Worm (Caenorhabditis elegans) whole organism, mixed stage, embryonic: ENCODE measurements around the gene lact-7.
A peak's percentile ranks its signal among the peaks of the same experiment; 100 is the strongest.

Experiments used
- M03D4.4 ChIP-seq: sonication (generic microtip); optimal IDR thresholded peaks from 2 replicates; lab custom pipeline; 2017; ENCODE audit warnings: mild to moderate bottlenecking, missing genetic modification characterization, missing compliant biosample characterization
- blmp-1 ChIP-seq: fragments of 150-350 bp; optimal IDR thresholded peaks from 2 replicates; lab custom pipeline; 2014; ENCODE audit warnings: missing biosample characterization, missing genetic modification characterization
- ceh-39 ChIP-seq: fragments of 150-350 bp; optimal IDR thresholded peaks from 2 replicates; lab custom pipeline; 2014; ENCODE audit warnings: missing biosample characterization, missing genetic modification characterization
- ceh-43 ChIP-seq: fragments of 200-800 bp; sonication (Bioruptor generic); optimal IDR thresholded peaks from 2 replicates; lab custom pipeline; 2018; ENCODE audit warnings: mild to moderate bottlenecking, missing genetic modification characterization, moderate library complexity, missing compliant biosample characterization
- ceh-83 ChIP-seq: fragments of 200-800 bp; sonication (Bioruptor generic); optimal IDR thresholded peaks from 2 replicates; lab custom pipeline; 2018; ENCODE audit warnings: mild to moderate bottlenecking, missing genetic modification characterization, missing compliant biosample characterization
- ces-1 ChIP-seq: fragments of 150-350 bp; optimal IDR thresholded peaks from 2 replicates; lab custom pipeline; 2014; ENCODE audit warnings: missing biosample characterization, missing genetic modification reagents, missing genetic modification characterization
- cnd-1 ChIP-seq: fragments of 200-800 bp; sonication (Bioruptor generic); optimal IDR thresholded peaks from 2 replicates; lab custom pipeline; 2018; ENCODE audit warnings: mild to moderate bottlenecking, missing genetic modification characterization, missing compliant biosample characterization
- drap-1 ChIP-seq: fragments of 200-800 bp; sonication (Bioruptor generic); optimal IDR thresholded peaks from 3 replicates; lab custom pipeline; 2018; ENCODE audit warnings: mild to moderate bottlenecking, missing genetic modification characterization, missing compliant biosample characterization
- elt-1 ChIP-seq: sonication (generic microtip); optimal IDR thresholded peaks from 2 replicates; lab custom pipeline; 2017; ENCODE audit warnings: missing genetic modification characterization, mild to moderate bottlenecking, missing compliant biosample characterization, antibody characterized with exemption, moderate library complexity, borderline replicate concordance; ENCODE audit not compliant: insufficient read depth
- elt-3 ChIP-seq: fragments of 150-350 bp; optimal IDR thresholded peaks from 2 replicates; lab custom pipeline; 2014; ENCODE audit warnings: missing biosample characterization, missing genetic modification characterization
- flh-1 ChIP-seq: fragments of 200-800 bp; sonication (Bioruptor generic); optimal IDR thresholded peaks from 2 replicates; lab custom pipeline; 2018; ENCODE audit warnings: mild to moderate bottlenecking, missing genetic modification characterization, moderate library complexity, missing compliant biosample characterization
- ham-2 ChIP-seq: fragments of 200-800 bp; sonication (Bioruptor generic); optimal IDR thresholded peaks from 2 replicates; lab custom pipeline; 2018; ENCODE audit warnings: mild to moderate bottlenecking, missing genetic modification characterization, missing compliant biosample characterization
- hlh-1 ChIP-seq: fragments of 150-350 bp; optimal IDR thresholded peaks from 2 replicates; lab custom pipeline; 2014; ENCODE audit warnings: missing biosample characterization, missing genetic modification reagents, missing genetic modification characterization
- lin-13 ChIP-seq: fragments of 150-350 bp; optimal IDR thresholded peaks from 2 replicates; lab custom pipeline; 2014; ENCODE audit warnings: missing biosample characterization, missing genetic modification characterization
- lin-32 ChIP-seq: fragments of 200-800 bp; sonication (Bioruptor generic); optimal IDR thresholded peaks from 2 replicates; lab custom pipeline; 2018; ENCODE audit warnings: mild to moderate bottlenecking, missing genetic modification characterization, missing compliant biosample characterization
- lsy-2 ChIP-seq: fragments of 150-350 bp; optimal IDR thresholded peaks from 2 replicates; lab custom pipeline; 2014; ENCODE audit warnings: missing biosample characterization, missing genetic modification characterization
- mab-5 ChIP-seq: fragments of 150-350 bp; optimal IDR thresholded peaks from 2 replicates; lab custom pipeline; 2014; ENCODE audit warnings: missing biosample characterization, missing genetic modification characterization
- mls-2 ChIP-seq: sonication (generic microtip); optimal IDR thresholded peaks from 2 replicates; lab custom pipeline; 2016; ENCODE audit warnings: mild to moderate bottlenecking, missing genetic modification characterization, moderate library complexity, missing compliant biosample characterization
- nhr-2 ChIP-seq: fragments of 150-350 bp; optimal IDR thresholded peaks from 2 replicates; lab custom pipeline; 2014; ENCODE audit warnings: missing biosample characterization, missing genetic modification characterization
- nhr-28 ChIP-seq: fragments of 150-350 bp; optimal IDR thresholded peaks from 2 replicates; lab custom pipeline; 2014; ENCODE audit warnings: missing biosample characterization, missing genetic modification characterization
- nhr-76 ChIP-seq: sonication (generic microtip); optimal IDR thresholded peaks from 2 replicates; lab custom pipeline; 2017; ENCODE audit warnings: missing biosample characterization, missing genetic modification characterization
- pha-4 ChIP-seq: fragments of 150-350 bp; optimal IDR thresholded peaks from 2 replicates; lab custom pipeline; 2018; ENCODE audit warnings: missing biosample characterization, missing genetic modification reagents, missing genetic modification characterization
- sem-2 ChIP-seq: fragments of 200-800 bp; sonication (Bioruptor generic); optimal IDR thresholded peaks from 2 replicates; lab custom pipeline; 2018; ENCODE audit warnings: mild to moderate bottlenecking, missing genetic modification characterization, missing compliant biosample characterization
- snpc-4 ChIP-seq: fragments of 150-350 bp; optimal IDR thresholded peaks from 2 replicates; lab custom pipeline; 2014; ENCODE audit warnings: missing biosample characterization, missing genetic modification characterization
- sptf-1 ChIP-seq: sonication (generic microtip); optimal IDR thresholded peaks from 2 replicates; lab custom pipeline; 2017; ENCODE audit warnings: mild to moderate bottlenecking, missing genetic modification characterization, moderate library complexity, missing compliant biosample characterization
- tbx-8 ChIP-seq: fragments of 200-800 bp; sonication (Bioruptor generic); optimal IDR thresholded peaks from 2 replicates; lab custom pipeline; 2018; ENCODE audit warnings: mild to moderate bottlenecking, missing genetic modification characterization, moderate library complexity, missing compliant biosample characterization
- unc-120 ChIP-seq: sonication (generic microtip); optimal IDR thresholded peaks from 2 replicates; lab custom pipeline; 2017; ENCODE audit warnings: missing genetic modification characterization, missing compliant biosample characterization; ENCODE audit not compliant: poor library complexity, severe bottlenecking
- unc-39 ChIP-seq: fragments of 150-350 bp; optimal IDR thresholded peaks from 2 replicates; lab custom pipeline; 2014; ENCODE audit warnings: missing biosample characterization, missing genetic modification characterization
- unc-62 ChIP-seq: fragments of 150-350 bp; optimal IDR thresholded peaks from 2 replicates; lab custom pipeline; 2014; ENCODE audit warnings: missing biosample characterization, missing genetic modification reagents, missing genetic modification characterization
- zip-8 ChIP-seq: fragments of 150-350 bp; optimal IDR thresholded peaks from 2 replicates; lab custom pipeline; 2014; ENCODE audit warnings: missing biosample characterization, missing genetic modification characterization
- ztf-11 ChIP-seq: fragments of 150-350 bp; optimal IDR thresholded peaks from 2 replicates; lab custom pipeline; 2014; ENCODE audit warnings: missing biosample characterization, missing genetic modification characterization

lact-7 gene

ce11 chrX:11723781-11724201 lies 35.1 kb upstream of the lact-7 start, which contains the start of gene D1053.4:
Gene D1053.4, minus strand, starts transcription at chrX:11723800.
- TF ChIP-seq ceh-39 (tag; lab: Kevin White, UChicago) (no peak), ces-1 (peak; percentile 96)

ce11 chrX:11725646-11726045 lies 33.3 kb upstream of the lact-7 start:
- TF ChIP-seq M03D4.4 (tag; lab: Kevin White, UChicago) (no peak), snpc-4 (tag; lab: Kevin White, UChicago) (no peak), unc-62 (GFP tag; lab: Kevin White, UChicago) (no peak), tbx-8 (GFP tag; lab: Kevin White, UChicago) (no peak), cnd-1 (tag; lab: Kevin White, UChicago) (no peak), sptf-1 (tag; lab: Kevin White, UChicago) (no peak)

ce11 chrX:11726450-11726849 lies 32.5 kb upstream of the lact-7 start:
- TF ChIP-seq elt-1, result peak; percentile 97
- no peak for TF ChIP-seq nhr-2 (tag; lab: Kevin White, UChicago)
- no peak for TF ChIP-seq mls-2 (tag; lab: Kevin White, UChicago)
- TF ChIP-seq unc-62 (GFP tag; lab: Kevin White, UChicago), result no peak
- TF ChIP-seq drap-1 (GFP tag; lab: Kevin White, UChicago), result no peak
- no peak for TF ChIP-seq nhr-28
- TF ChIP-seq ham-2 (GFP tag; lab: Kevin White, UChicago), result peak; percentile 49
- TF ChIP-seq pha-4, result no peak
- no peak for TF ChIP-seq unc-120 (tag; lab: Kevin White, UChicago)
- no peak for TF ChIP-seq hlh-1 (tag; lab: Kevin White, UChicago)
- TF ChIP-seq zip-8 (tag; lab: Kevin White, UChicago), result no peak
- no peak for TF ChIP-seq ztf-11 (tag; lab: Kevin White, UChicago)
- TF ChIP-seq ces-1, result no peak
- TF ChIP-seq ceh-43 (GFP tag; lab: Kevin White, UChicago), result no peak

- TF ChIP-seq zip-8 (tag; lab: Kevin White, UChicago) (no peak), snpc-4 (tag; lab: Kevin White, UChicago) (no peak), cnd-1 (tag; lab: Kevin White, UChicago) (no peak), nhr-28 (no peak), sem-2 (GFP tag; lab: Kevin White, UChicago) (no peak), lin-13 (no peak), blmp-1 (tag; lab: Kevin White, UChicago) (no peak), lin-32 (GFP tag; lab: Kevin White, UChicago) (no peak), ceh-43 (GFP tag; lab: Kevin White, UChicago) (no peak), tbx-8 (GFP tag; lab: Kevin White, UChicago) (no peak), pha-4 (no peak), sptf-1 (tag; lab: Kevin White, UChicago) (no peak), mls-2 (tag; lab: Kevin White, UChicago) (no peak), unc-120 (tag; lab: Kevin White, UChicago) (no peak), unc-39 (no peak), nhr-76 (no peak), unc-62 (GFP tag; lab: Kevin White, UChicago) (no peak), mab-5 (tag; lab: Kevin White, UChicago) (no peak)
These were observed 31.1 kb upstream of the lact-7 start, which contains the start of the genes gst-42 and D1053.2 for ce11 chrX:11727761-11728160. Gene gst-42, minus strand, starts transcription at chrX:11727936. Gene D1053.2, plus strand, starts transcription at chrX:11728151.

ce11 chrX:11732752-11733151 lies 26.2 kb upstream of the lact-7 start:
- TF ChIP-seq elt-3 (tag; lab: Kevin White, UChicago), result no peak
- no peak for TF ChIP-seq elt-1
- TF ChIP-seq mab-5 (tag; lab: Kevin White, UChicago), result no peak
- TF ChIP-seq flh-1, result no peak
- no peak for TF ChIP-seq mls-2 (tag; lab: Kevin White, UChicago)
- TF ChIP-seq ceh-39 (tag; lab: Kevin White, UChicago), result no peak
- TF ChIP-seq snpc-4 (tag; lab: Kevin White, UChicago), result no peak
- no peak for TF ChIP-seq nhr-28
- TF ChIP-seq unc-62 (GFP tag; lab: Kevin White, UChicago), result no peak
- no peak for TF ChIP-seq ceh-83 (GFP tag; lab: Kevin White, UChicago)
- no peak for TF ChIP-seq sptf-1 (tag; lab: Kevin White, UChicago)
- TF ChIP-seq nhr-2 (tag; lab: Kevin White, UChicago), result no peak
- no peak for TF ChIP-seq lsy-2 (tag; lab: Kevin White, UChicago)
- no peak for TF ChIP-seq unc-39
